Fruit fly (Drosophila melanogaster) whole organism, prepupa: ENCODE measurements around the gene Pos.

ENCODE experiments used
- CG10631 ChIP-seq: fragments of 200-800 bp; sonication (Bioruptor generic); optimal IDR thresholded peaks from 2 replicates; lab custom pipeline; 2016; ENCODE audit warnings: missing biosample characterization, missing genetic modification characterization
- CG10669 ChIP-seq: fragments of 200-800 bp; sonication (Bioruptor generic); optimal IDR thresholded peaks from 3 replicates; lab custom pipeline; 2018; ENCODE audit warnings: missing biosample characterization, mild to moderate bottlenecking, missing genetic modification characterization, moderate library complexity
- CG15336 ChIP-seq: fragments of 200-800 bp; sonication (Bioruptor generic); IDR thresholded peaks from 2 replicates; pipeline ENCODE4 v1.3.6; 2022; ENCODE audit warnings: missing biosample characterization, missing genetic modification characterization
- CG32006 ChIP-seq: fragments of 200-800 bp; sonication (Bioruptor generic); optimal IDR thresholded peaks from 3 replicates; lab custom pipeline; 2017; ENCODE audit warnings: missing biosample characterization, mild to moderate bottlenecking, missing genetic modification characterization
- CG4318 ChIP-seq: fragments of 200-800 bp; sonication (Bioruptor generic); optimal IDR thresholded peaks from 3 replicates; lab custom pipeline; 2017; ENCODE audit warnings: missing biosample characterization, mild to moderate bottlenecking, missing genetic modification characterization
- CG6276 ChIP-seq: fragments of 200-800 bp; sonication (Bioruptor generic); optimal IDR thresholded peaks from 2 replicates; lab custom pipeline; 2017; ENCODE audit warnings: missing biosample characterization, mild to moderate bottlenecking, missing genetic modification characterization
- CG6854 ChIP-seq: fragments of 200-800 bp; sonication (Bioruptor generic); optimal IDR thresholded peaks from 2 replicates; lab custom pipeline; 2017; ENCODE audit warnings: missing biosample characterization, mild to moderate bottlenecking, missing genetic modification characterization
- Hr38 ChIP-seq: sonication (Bioruptor generic); optimal IDR thresholded peaks from 2 replicates; lab custom pipeline; 2016; ENCODE audit warnings: missing biosample characterization, missing genetic modification characterization
- Hr39 ChIP-seq: fragments of 200-800 bp; sonication (Bioruptor generic); optimal IDR thresholded peaks from 2 replicates; lab custom pipeline; 2016; ENCODE audit warnings: missing biosample characterization, missing genetic modification characterization
- OdsH ChIP-seq: fragments of 200-800 bp; sonication (Bioruptor generic); optimal IDR thresholded peaks from 3 replicates; lab custom pipeline; 2016; ENCODE audit warnings: missing biosample characterization, missing genetic modification characterization
- achi ChIP-seq: fragments of 200-800 bp; sonication (Bioruptor generic); optimal IDR thresholded peaks from 3 replicates; lab custom pipeline; 2016; ENCODE audit warnings: missing biosample characterization, missing genetic modification characterization
- acj6 ChIP-seq: fragments of 200-800 bp; sonication (Bioruptor generic); optimal IDR thresholded peaks from 3 replicates; lab custom pipeline; 2016; ENCODE audit warnings: missing biosample characterization, missing genetic modification characterization
- fd59A ChIP-seq: fragments of 200-800 bp; sonication (Bioruptor generic); optimal IDR thresholded peaks from 2 replicates; lab custom pipeline; 2017; ENCODE audit warnings: missing biosample characterization, mild to moderate bottlenecking, missing genetic modification characterization, missing genetic modification reagents
- fd85E ChIP-seq: fragments of 200-800 bp; sonication (Bioruptor generic); optimal IDR thresholded peaks from 3 replicates; lab custom pipeline; 2016; ENCODE audit warnings: missing biosample characterization, missing genetic modification characterization
- spab ChIP-seq: fragments of 200-800 bp; sonication (Bioruptor generic); optimal IDR thresholded peaks from 2 replicates; lab custom pipeline; 2017; ENCODE audit warnings: missing biosample characterization, mild to moderate bottlenecking, missing genetic modification characterization, missing genetic modification reagents
- ss ChIP-seq, 2 experiments: fragments of 200-800 bp; sonication (Bioruptor generic); optimal IDR thresholded peaks; 2 replicates in 1 of 2; 3 replicates in 1 of 2; lab custom pipeline; 2017 to 2018; ENCODE audit warnings: mild to moderate bottlenecking in 2 of 2, missing biosample characterization in 2 of 2, missing genetic modification characterization in 2 of 2, moderate library complexity in 1 of 2
- vri ChIP-seq: fragments of 200-800 bp; sonication (Bioruptor generic); optimal IDR thresholded peaks from 3 replicates; lab custom pipeline; 2016; ENCODE audit warnings: missing biosample characterization, mild to moderate bottlenecking, missing genetic modification characterization

Pos gene

dm6 chr3R:32068110-32068685 lies 30.1 kb downstream of the Pos start, which contains the start of gene Map205 (continued):
- TF ChIP-seq spab (GFP tag; lab: Kevin White, UChicago) (no peak), CG6854 (GFP tag; lab: Kevin White, UChicago) (peak; percentile 84), OdsH (GFP tag; lab: Kevin White, UChicago) (no peak), fd59A (no peak), CG10631 (GFP tag; lab: Kevin White, UChicago) (no peak), CG10669 (GFP tag; lab: Kevin White, UChicago) (no peak), CG6276 (no peak), CG4318 (no peak), CG32006 (GFP tag; lab: Kevin White, UChicago) (no peak), fd85E (GFP tag; lab: Kevin White, UChicago) (no peak), Hr38 (no peak), Hr39 (GFP tag; lab: Kevin White, UChicago) (no peak), ss (GFP tag; optimal IDR thresholded peaks at IDR 0.05; lab: Kevin White, UChicago) (peak; percentile 53 to 60), CG15336 (GFP tag; lab: Robert Waterston, UW) (no peak), vri (peak; percentile 54), acj6 (no peak), achi (no peak)
- TF ChIP-seq, all 60 proteins: peak for 15
